Worm (Caenorhabditis elegans) whole organism, young adult: Measurements from ENCODE around the gene C25H3.3.

ENCODE experiments used
- B0336.3 ChIP-seq: fragments of 200-800 bp; sonication (Bioruptor generic); IDR thresholded peaks from 2 replicates; pipeline ENCODE4 v1.3.6; 2022; ENCODE audit warnings: missing genetic modification characterization, missing compliant biosample characterization
- D2030.7 ChIP-seq: fragments of 200-800 bp; sonication (Bioruptor generic); IDR thresholded peaks from 2 replicates; pipeline ENCODE4 v1.3.6; 2022; ENCODE audit warnings: missing genetic modification reagents, missing genetic modification characterization, missing compliant biosample characterization
- F22D6.2 ChIP-seq: sonication (generic microtip); optimal IDR thresholded peaks from 2 replicates; lab custom pipeline; 2016; ENCODE audit warnings: mild to moderate bottlenecking, missing genetic modification characterization, missing compliant biosample characterization
- F23B12.7 ChIP-seq: sonication (generic microtip); optimal IDR thresholded peaks from 2 replicates; lab custom pipeline; 2017; ENCODE audit warnings: missing genetic modification characterization, mild to moderate bottlenecking, missing compliant biosample characterization, antibody characterized with exemption, moderate library complexity; ENCODE audit not compliant: insufficient read depth
- F37B4.10 ChIP-seq: fragments of 200-800 bp; sonication (Bioruptor generic); IDR thresholded peaks from 2 replicates; pipeline ENCODE4 v1.3.6; 2022; ENCODE audit warnings: missing genetic modification characterization, missing compliant biosample characterization
- F39B2.1 ChIP-seq: fragments of 200-800 bp; sonication (Bioruptor generic); IDR thresholded peaks from 2 replicates; pipeline ENCODE4 v1.3.6; 2022; ENCODE audit warnings: missing genetic modification reagents, missing genetic modification characterization, missing compliant biosample characterization
- F49E8.2 ChIP-seq: sonication (generic microtip); optimal IDR thresholded peaks from 3 replicates; lab custom pipeline; 2017; ENCODE audit warnings: missing genetic modification characterization, mild to moderate bottlenecking, missing compliant biosample characterization, antibody characterized with exemption, moderate library complexity; ENCODE audit not compliant: insufficient read depth
- F55B11.4 ChIP-seq: sonication (generic microtip); optimal IDR thresholded peaks from 2 replicates; lab custom pipeline; 2016; ENCODE audit warnings: missing compliant biosample characterization, missing genetic modification characterization, borderline replicate concordance; ENCODE audit not compliant: insufficient read depth
- F57C9.4 ChIP-seq: sonication (generic microtip); optimal IDR thresholded peaks from 2 replicates; lab custom pipeline; 2017; ENCODE audit warnings: mild to moderate bottlenecking, missing genetic modification characterization, missing compliant biosample characterization
- K11D2.4 ChIP-seq: fragments of 200-800 bp; sonication (Bioruptor generic); IDR thresholded peaks from 2 replicates; pipeline ENCODE4 v1.3.6; 2022; ENCODE audit warnings: missing genetic modification reagents, missing genetic modification characterization, missing compliant biosample characterization
- Y53G8AR.9 ChIP-seq: fragments of 200-800 bp; sonication (Bioruptor generic); conservative IDR thresholded peaks from 2 replicates; pipeline ENCODE4 v1.3.6; 2022; ENCODE audit warnings: missing genetic modification reagents, missing genetic modification characterization, missing compliant biosample characterization
- Y56A3A.18 ChIP-seq: fragments of 200-800 bp; sonication (Bioruptor generic); IDR thresholded peaks from 2 replicates; pipeline ENCODE4 v1.3.6; 2022; ENCODE audit warnings: missing genetic modification reagents, missing genetic modification characterization, missing compliant biosample characterization
- Y95B8A.8 ChIP-seq: fragments of 200-800 bp; sonication (Bioruptor generic); IDR thresholded peaks from 2 replicates; pipeline ENCODE4 v1.3.6; 2022; ENCODE audit warnings: missing genetic modification reagents, missing genetic modification characterization, missing compliant biosample characterization
- ama-1 ChIP-seq, 3 experiments: fragments of 150-350 bp in 1 of 3; sonication (generic microtip) in 2 of 3; optimal IDR thresholded peaks; 2 replicates each; lab custom pipeline; 2014 to 2018; ENCODE audit warnings: missing biosample characterization in 2 of 3, missing genetic modification characterization in 2 of 3, missing genetic modification reagents in 2 of 3
- aptf-2 ChIP-seq: fragments of 200-800 bp; sonication (Bioruptor generic); conservative IDR thresholded peaks from 2 replicates; pipeline ENCODE4 v1.3.6; 2022; ENCODE audit warnings: missing genetic modification reagents, missing genetic modification characterization, missing compliant biosample characterization
- aptf-3 ChIP-seq: fragments of 200-800 bp; sonication (Bioruptor generic); IDR thresholded peaks from 2 replicates; pipeline ENCODE4 v1.3.6; 2022; ENCODE audit warnings: missing genetic modification characterization, missing compliant biosample characterization
- atf-7 ChIP-seq: sonication (generic microtip); optimal IDR thresholded peaks from 2 replicates; lab custom pipeline; 2017; ENCODE audit warnings: mild to moderate bottlenecking, missing genetic modification characterization, missing compliant biosample characterization
- athp-1 ChIP-seq: sonication (generic microtip); optimal IDR thresholded peaks from 2 replicates; lab custom pipeline; 2017; ENCODE audit warnings: mild to moderate bottlenecking, missing genetic modification characterization, missing compliant biosample characterization
- attf-5 ChIP-seq: fragments of 200-800 bp; sonication (Bioruptor generic); optimal IDR thresholded peaks from 2 replicates; lab custom pipeline; 2018; ENCODE audit warnings: mild to moderate bottlenecking, missing genetic modification characterization, missing compliant biosample characterization
- attf-6 ChIP-seq: fragments of 200-800 bp; sonication (Bioruptor generic); IDR thresholded peaks from 2 replicates; pipeline ENCODE4 v1.3.6; 2022; ENCODE audit warnings: missing genetic modification reagents, missing genetic modification characterization, missing compliant biosample characterization
- bed-1 ChIP-seq: fragments of 200-800 bp; sonication (Bioruptor generic); IDR thresholded peaks from 2 replicates; pipeline ENCODE4 v1.3.6; 2022; ENCODE audit warnings: missing genetic modification reagents, missing genetic modification characterization, missing compliant biosample characterization
- cebp-1 ChIP-seq, 2 experiments: fragments of 200-800 bp in 1 of 2; sonication (Bioruptor generic) in 1 of 2; sonication (generic microtip) in 1 of 2; IDR thresholded peaks in 1 of 2; optimal IDR thresholded peaks in 1 of 2; 2 replicates each; pipeline versions ENCODE4 v1.3.6 to Lab custom; 2017 to 2022; ENCODE audit warnings: missing compliant biosample characterization in 2 of 2, missing genetic modification characterization in 2 of 2, mild to moderate bottlenecking in 1 of 2, missing genetic modification reagents in 1 of 2, moderate library complexity in 1 of 2
- ceh-58 ChIP-seq: fragments of 200-800 bp; sonication (Bioruptor generic); IDR thresholded peaks from 2 replicates; pipeline ENCODE4 v1.3.6; 2022; ENCODE audit warnings: missing genetic modification characterization, missing compliant biosample characterization
- ceh-79 ChIP-seq: sonication (generic microtip); optimal IDR thresholded peaks from 2 replicates; lab custom pipeline; 2017; ENCODE audit warnings: mild to moderate bottlenecking, missing genetic modification characterization, missing compliant biosample characterization
- chd-7 ChIP-seq: sonication (generic microtip); optimal IDR thresholded peaks from 2 replicates; lab custom pipeline; 2016; ENCODE audit warnings: mild to moderate bottlenecking, missing genetic modification characterization, moderate library complexity, missing compliant biosample characterization
- dox-1 ChIP-seq: fragments of 200-800 bp; sonication (Bioruptor generic); IDR thresholded peaks from 2 replicates; pipeline ENCODE4 v1.3.6; 2022; ENCODE audit warnings: missing genetic modification reagents, missing genetic modification characterization, missing compliant biosample characterization
- hmg-1.2 ChIP-seq: fragments of 200-800 bp; sonication (Bioruptor generic); IDR thresholded peaks from 2 replicates; pipeline ENCODE4 v1.3.6; 2022; ENCODE audit warnings: missing genetic modification reagents, missing genetic modification characterization, missing compliant biosample characterization
- hmg-20 ChIP-seq: fragments of 200-800 bp; sonication (Bioruptor generic); IDR thresholded peaks from 2 replicates; pipeline ENCODE4 v1.3.6; 2022; ENCODE audit warnings: missing genetic modification reagents, missing genetic modification characterization, missing compliant biosample characterization
- lin-40 ChIP-seq: sonication (generic microtip); optimal IDR thresholded peaks from 2 replicates; lab custom pipeline; 2016; ENCODE audit warnings: missing genetic modification characterization, mild to moderate bottlenecking, missing compliant biosample characterization, missing genotype, missing genetic modification reagents
- madf-10 ChIP-seq: sonication (generic microtip); optimal IDR thresholded peaks from 2 replicates; lab custom pipeline; 2016; ENCODE audit warnings: mild to moderate bottlenecking, missing genetic modification characterization, missing compliant biosample characterization
- madf-6 ChIP-seq: fragments of 200-800 bp; sonication (Bioruptor generic); IDR thresholded peaks from 2 replicates; pipeline ENCODE4 v1.3.6; 2022; ENCODE audit warnings: missing genetic modification reagents, missing genetic modification characterization, missing compliant biosample characterization
- mes-4 ChIP-seq: sonication (generic microtip); optimal IDR thresholded peaks from 2 replicates; lab custom pipeline; 2016; ENCODE audit warnings: missing genotype, missing genetic modification characterization, missing compliant biosample characterization
- nfyb-1 ChIP-seq: fragments of 200-800 bp; sonication (Bioruptor generic); IDR thresholded peaks from 2 replicates; pipeline ENCODE4 v1.3.6; 2022; ENCODE audit warnings: missing genetic modification reagents, missing genetic modification characterization, missing compliant biosample characterization
- nhr-27 ChIP-seq: fragments of 200-800 bp; sonication (Bioruptor generic); optimal IDR thresholded peaks from 2 replicates; lab custom pipeline; 2018; ENCODE audit warnings: mild to moderate bottlenecking, missing genetic modification characterization, moderate library complexity, missing compliant biosample characterization
- pbrm-1 ChIP-seq: fragments of 200-800 bp; sonication (Bioruptor generic); IDR thresholded peaks from 2 replicates; pipeline ENCODE4 v1.3.6; 2022; ENCODE audit warnings: missing genetic modification reagents, missing genetic modification characterization, missing compliant biosample characterization
- rec-8 ChIP-seq, 2 experiments: sonication (generic microtip); optimal IDR thresholded peaks; 2 replicates each; lab custom pipeline; 2016; ENCODE audit warnings: mild to moderate bottlenecking in 2 of 2, missing genetic modification characterization in 2 of 2, missing genetic modification reagents in 2 of 2, missing genotype in 2 of 2, missing biosample characterization in 1 of 2, missing compliant biosample characterization in 1 of 2, moderate library complexity in 1 of 2
- repo-1 ChIP-seq: sonication (generic microtip); optimal IDR thresholded peaks from 2 replicates; lab custom pipeline; 2017; ENCODE audit warnings: mild to moderate bottlenecking, missing genetic modification characterization, missing compliant biosample characterization
- snpc-1.3 ChIP-seq: sonication (generic microtip); optimal IDR thresholded peaks from 2 replicates; lab custom pipeline; 2017; ENCODE audit warnings: missing genetic modification characterization, mild to moderate bottlenecking, missing compliant biosample characterization, antibody characterized with exemption, moderate library complexity, missing genotype, missing genetic modification reagents; ENCODE audit not compliant: insufficient read depth
- snpc-4 ChIP-seq, 5 experiments: fragments of 150-350 bp in 1 of 5; sonication (generic microtip) in 4 of 5; optimal IDR thresholded peaks; 2 replicates each; lab custom pipeline; 2014 to 2018; ENCODE audit warnings: missing genetic modification characterization in 5 of 5, missing biosample characterization in 3 of 5, antibody characterized with exemption in 2 of 5, mild to moderate bottlenecking in 2 of 5, missing compliant biosample characterization in 2 of 5, missing genotype in 2 of 5, moderate library complexity in 2 of 5, missing genetic modification reagents in 1 of 5
- tbp1 ChIP-seq: fragments of 200-800 bp; sonication (Bioruptor generic); optimal IDR thresholded peaks from 2 replicates; lab custom pipeline; 2018; ENCODE audit warnings: mild to moderate bottlenecking, missing genetic modification characterization, missing compliant biosample characterization
- tlf-1 ChIP-seq: fragments of 200-800 bp; sonication (Bioruptor generic); optimal IDR thresholded peaks from 2 replicates; lab custom pipeline; 2018; ENCODE audit warnings: mild to moderate bottlenecking, missing genetic modification characterization, missing compliant biosample characterization
- unc-130 ChIP-seq: sonication (generic microtip); optimal IDR thresholded peaks from 2 replicates; lab custom pipeline; 2016; ENCODE audit warnings: missing genetic modification reagents, missing genetic modification characterization, missing compliant biosample characterization
- ztf-18 ChIP-seq: sonication (generic microtip); optimal IDR thresholded peaks from 2 replicates; lab custom pipeline; 2016; ENCODE audit warnings: missing genotype, mild to moderate bottlenecking, missing genetic modification characterization, missing compliant biosample characterization
- ztf-25 ChIP-seq: fragments of 200-800 bp; sonication (Bioruptor generic); IDR thresholded peaks from 2 replicates; pipeline ENCODE4 v1.3.6; 2022; ENCODE audit warnings: missing genetic modification reagents, missing genetic modification characterization, missing compliant biosample characterization

C25H3.3 gene

ce11 chrII:5680703-5681102, 13.3 kb upstream of the C25H3.3 start, which contains the start of gene flp-27:
Gene flp-27, plus strand, starts transcription at chrII:5681003.
- TF ChIP-seq ceh-79: no peak
- TF ChIP-seq ceh-58 (GFP tag; lab: Robert Waterston, UW): no peak
- no peak for TF ChIP-seq F55B11.4 (tag; lab: Kevin White, UChicago)
- no peak for TF ChIP-seq mes-4 (tag; lab: Kevin White, UChicago)
- no peak for TF ChIP-seq hmg-20 (GFP tag; lab: Robert Waterston, UW)
- TF ChIP-seq bed-1 (GFP tag; lab: Robert Waterston, UW): no peak
- TF ChIP-seq tlf-1 (GFP tag; lab: Kevin White, UChicago): no peak
- no peak for TF ChIP-seq madf-6 (GFP tag; lab: Robert Waterston, UW)
- no peak for TF ChIP-seq rec-8 (tag; optimal IDR thresholded peaks at IDR 0.05; lab: Kevin White, UChicago)
- no peak for TF ChIP-seq chd-7 (tag; lab: Kevin White, UChicago)
- TF ChIP-seq ztf-25 (GFP tag; lab: Robert Waterston, UW): no peak
- TF ChIP-seq ama-1 (optimal IDR thresholded peaks at IDR 0.05; lab: Kevin White, UChicago): no peak
- TF ChIP-seq ama-1 (GFP tag; optimal IDR thresholded peaks at IDR 0.05; lab: Kevin White, UChicago): no peak
- TF ChIP-seq nhr-27 (tag; lab: Kevin White, UChicago): no peak
- no peak for TF ChIP-seq F57C9.4 (tag; lab: Kevin White, UChicago)
- TF ChIP-seq snpc-1.3: no peak
- TF ChIP-seq B0336.3 (GFP tag; lab: Robert Waterston, UW): no peak
- TF ChIP-seq F23B12.7 (tag; lab: Kevin White, UChicago): no peak
- TF ChIP-seq aptf-3 (GFP tag; lab: Robert Waterston, UW): no peak

ce11 chrII:5688959-5689358, 5.0 kb upstream of the C25H3.3 start, which contains the start of gene C25H3.11:
Gene C25H3.11, minus strand, starts transcription at chrII:5689040.
- TF ChIP-seq F37B4.10 (GFP tag; lab: Robert Waterston, UW): no peak
- peak; percentile 7; the same call in 1 of the 2 replicates for TF ChIP-seq pbrm-1 (GFP tag; lab: Robert Waterston, UW)
- peak; percentile 21 for TF ChIP-seq tlf-1 (GFP tag; lab: Kevin White, UChicago)
- TF ChIP-seq Y53G8AR.9 (GFP tag; lab: Robert Waterston, UW): peak; percentile 29; the same call in 1 of the 2 replicates
- TF ChIP-seq Y95B8A.8: no peak
- peak; percentile 71 for TF ChIP-seq dox-1 (GFP tag; lab: Robert Waterston, UW)
- peak; percentile 31 for TF ChIP-seq repo-1
- peak; percentile 31 for TF ChIP-seq B0336.3 (GFP tag; lab: Robert Waterston, UW)
- no peak for TF ChIP-seq unc-130
- no peak for TF ChIP-seq K11D2.4 (GFP tag; lab: Robert Waterston, UW)
- no peak for TF ChIP-seq atf-7 (tag; lab: Kevin White, UChicago)
- TF ChIP-seq snpc-4 (GFP tag; optimal IDR thresholded peaks at IDR 0.05; lab: Kevin White, UChicago): no peak
- TF ChIP-seq snpc-4 (tag; optimal IDR thresholded peaks at IDR 0.05; lab: Kevin White, UChicago): peak in 3 of 4 experiments; percentile 10 to 46 (median 33)
- TF ChIP-seq lin-40 (tag; lab: Kevin White, UChicago): peak; percentile 6
- no peak for TF ChIP-seq F49E8.2 (tag; lab: Kevin White, UChicago)
- 0 out of 2 replicates have a peak, but pooled peaks have one; percentile 19 for TF ChIP-seq hmg-1.2 (GFP tag; lab: Robert Waterston, UW)
- TF ChIP-seq madf-6 (GFP tag; lab: Robert Waterston, UW): peak; percentile 12; the same call in 1 of the 2 replicates
- TF ChIP-seq D2030.7: 0 out of 2 replicates have a peak, but pooled peaks have one; percentile 21
- TF ChIP-seq ztf-18: peak; percentile 15
- no peak for TF ChIP-seq attf-6
- TF ChIP-seq madf-10 (tag; lab: Kevin White, UChicago): peak; percentile 10
- 0 out of 2 replicates have a peak, but pooled peaks have one; percentile 37 for TF ChIP-seq nfyb-1 (GFP tag; lab: Robert Waterston, UW)
- TF ChIP-seq F55B11.4 (tag; lab: Kevin White, UChicago): no peak
- 0 out of 2 replicates have a peak, but pooled peaks have one; percentile 53 for TF ChIP-seq Y56A3A.18
- TF ChIP-seq F39B2.1 (GFP tag; lab: Robert Waterston, UW): no peak
- peak; percentile 79 for TF ChIP-seq attf-5 (GFP tag; lab: Kevin White, UChicago)
- TF ChIP-seq aptf-2 (GFP tag; lab: Robert Waterston, UW): 0 out of 2 replicates have a peak, but pooled peaks have one; percentile 28
- no peak for TF ChIP-seq ceh-79
- TF ChIP-seq tbp1: peak; percentile 41
- TF ChIP-seq F22D6.2 (tag; lab: Kevin White, UChicago): no peak
- no peak; the same call in 1 of the 2 replicates for TF ChIP-seq cebp-1 (GFP tag; IDR thresholded peaks at IDR 0.05; lab: Robert Waterston, UW)
- TF ChIP-seq cebp-1 (tag; optimal IDR thresholded peaks at IDR 0.05; lab: Kevin White, UChicago): peak; percentile 63
- peak; percentile 17 for TF ChIP-seq athp-1 (tag; lab: Kevin White, UChicago)
